Fruit fly (Drosophila melanogaster) whole organism, embryonic: ENCODE measurements around the gene CG10470.
A peak's percentile ranks its signal among the peaks of the same experiment; 100 is the strongest.

Experiments
- Abd-B ChIP-seq: fragments of 200-800 bp; sonication (Bioruptor generic); optimal IDR thresholded peaks from 2 replicates; lab custom pipeline; 2018; ENCODE audit warnings: missing biosample characterization, mild to moderate bottlenecking, missing genetic modification characterization, moderate library complexity
- Ada2b ChIP-seq: fragments of 200-800 bp; sonication (Bioruptor generic); IDR thresholded peaks from 2 replicates; pipeline ENCODE4 v1.3.6; 2022; ENCODE audit warnings: missing biosample characterization, missing genetic modification characterization
- Blimp-1 ChIP-seq: fragments of 200-800 bp; sonication (Bioruptor generic); optimal IDR thresholded peaks from 3 replicates; lab custom pipeline; 2018; ENCODE audit warnings: missing biosample characterization, missing genetic modification characterization, mild to moderate bottlenecking, moderate library complexity, missing genetic modification reagents
- CG10147 ChIP-seq: fragments of 200-800 bp; sonication (Bioruptor generic); optimal IDR thresholded peaks from 2 replicates; lab custom pipeline; 2019; ENCODE audit warnings: missing biosample characterization, mild to moderate bottlenecking, missing genetic modification characterization, moderate library complexity
- CG1024 ChIP-seq: fragments of 200-800 bp; sonication (Bioruptor generic); IDR thresholded peaks from 2 replicates; pipeline ENCODE4 v1.3.6; 2022; ENCODE audit warnings: missing biosample characterization, missing genetic modification characterization
- CG10267 ChIP-seq: fragments of 200-800 bp; sonication (Bioruptor generic); optimal IDR thresholded peaks from 2 replicates; lab custom pipeline; 2018; ENCODE audit warnings: missing biosample characterization, mild to moderate bottlenecking, missing genetic modification characterization, moderate library complexity
- CG10543 ChIP-seq: fragments of 200-800 bp; sonication (Bioruptor generic); optimal IDR thresholded peaks from 3 replicates; lab custom pipeline; 2017; ENCODE audit warnings: missing biosample characterization, mild to moderate bottlenecking, missing genetic modification characterization, moderate library complexity
- CG13296 ChIP-seq: fragments of 200-800 bp; sonication (Bioruptor generic); optimal IDR thresholded peaks from 3 replicates; lab custom pipeline; 2018; ENCODE audit warnings: missing biosample characterization, mild to moderate bottlenecking, missing genetic modification characterization
- CG14965 ChIP-seq: fragments of 200-800 bp; sonication (Bioruptor generic); optimal IDR thresholded peaks from 2 replicates; lab custom pipeline; 2016; ENCODE audit warnings: missing biosample characterization, missing genetic modification characterization, borderline replicate concordance
- CG18262 ChIP-seq: fragments of 200-800 bp; optimal IDR thresholded peaks from 3 replicates; lab custom pipeline; 2019; ENCODE audit warnings: missing biosample characterization, mild to moderate bottlenecking, missing genetic modification characterization, moderate library complexity
- CG18599 ChIP-seq: fragments of 200-800 bp; sonication (Bioruptor generic); optimal IDR thresholded peaks from 3 replicates; lab custom pipeline; 2017; ENCODE audit warnings: missing biosample characterization, missing genetic modification characterization, mild to moderate bottlenecking, moderate library complexity, missing genetic modification reagents
- CG2678 ChIP-seq: fragments of 200-800 bp; sonication (Bioruptor generic); optimal IDR thresholded peaks from 3 replicates; lab custom pipeline; 2019; ENCODE audit warnings: missing biosample characterization, mild to moderate bottlenecking, missing genetic modification characterization, moderate library complexity
- CG2712 ChIP-seq: fragments of 200-800 bp; optimal IDR thresholded peaks from 3 replicates; lab custom pipeline; 2019; ENCODE audit warnings: missing biosample characterization, mild to moderate bottlenecking, missing genetic modification characterization, moderate library complexity
- CG32767 ChIP-seq: fragments of 200-800 bp; sonication (Bioruptor generic); IDR thresholded peaks from 2 replicates; pipeline ENCODE4 v1.3.6; 2022; ENCODE audit warnings: missing biosample characterization, missing genetic modification characterization
- CG3847 ChIP-seq: fragments of 200-800 bp; sonication (Bioruptor generic); IDR thresholded peaks from 2 replicates; pipeline ENCODE4 v1.3.6; 2022; ENCODE audit warnings: missing biosample characterization, missing genetic modification characterization
- CG6654 ChIP-seq: fragments of 200-800 bp; sonication (Bioruptor generic); optimal IDR thresholded peaks from 2 replicates; lab custom pipeline; 2017; ENCODE audit warnings: missing biosample characterization, mild to moderate bottlenecking, missing genetic modification characterization
- CG7745 ChIP-seq: fragments of 200-800 bp; sonication (Bioruptor generic); optimal IDR thresholded peaks from 2 replicates; lab custom pipeline; 2018; ENCODE audit warnings: missing biosample characterization, mild to moderate bottlenecking, missing genetic modification characterization, moderate library complexity
- CG8281 ChIP-seq: fragments of 200-800 bp; sonication (Bioruptor generic); optimal IDR thresholded peaks from 2 replicates; lab custom pipeline; 2018; ENCODE audit warnings: missing biosample characterization, mild to moderate bottlenecking, missing genetic modification characterization, moderate library complexity
- CG8944 ChIP-seq: fragments of 200-800 bp; sonication (Bioruptor generic); optimal IDR thresholded peaks from 3 replicates; lab custom pipeline; 2016; ENCODE audit warnings: missing biosample characterization, missing genetic modification characterization
- ERR ChIP-seq: fragments of 200-800 bp; sonication (Bioruptor generic); optimal IDR thresholded peaks from 2 replicates; lab custom pipeline; 2016; ENCODE audit warnings: missing biosample characterization, missing genetic modification characterization
- HHEX ChIP-seq: fragments of 200-800 bp; sonication (Bioruptor generic); optimal IDR thresholded peaks from 3 replicates; lab custom pipeline; 2017; ENCODE audit warnings: missing biosample characterization, mild to moderate bottlenecking, missing genetic modification characterization, missing genetic modification reagents
- HmgD ChIP-seq: fragments of 200-800 bp; sonication (Bioruptor generic); optimal IDR thresholded peaks from 3 replicates; lab custom pipeline; 2016; ENCODE audit warnings: missing biosample characterization, missing genetic modification characterization
- Med ChIP-seq: fragments of 200-800 bp; sonication (Bioruptor generic); peaks from one replicate; lab custom pipeline; 2016; ENCODE audit warnings: missing biosample characterization, missing genetic modification characterization, mild to moderate bottlenecking, inconsistent platforms, moderate library complexity
- Meics ChIP-seq: fragments of 200-800 bp; sonication (Bioruptor generic); optimal IDR thresholded peaks from 2 replicates; lab custom pipeline; 2017; ENCODE audit warnings: missing biosample characterization, mild to moderate bottlenecking, missing genetic modification characterization
- Nf-YC ChIP-seq: fragments of 200-800 bp; optimal IDR thresholded peaks from 3 replicates; lab custom pipeline; 2019; ENCODE audit warnings: missing biosample characterization, mild to moderate bottlenecking, missing genetic modification characterization, moderate library complexity
- NfI ChIP-seq: fragments of 200-800 bp; sonication (Bioruptor generic); optimal IDR thresholded peaks from 3 replicates; lab custom pipeline; 2018; ENCODE audit warnings: missing biosample characterization, mild to moderate bottlenecking, missing genetic modification characterization, moderate library complexity
- Opbp ChIP-seq: fragments of 200-800 bp; sonication (Bioruptor generic); IDR thresholded peaks from 3 replicates; pipeline ENCODE4 v1.3.6; 2022; ENCODE audit warnings: missing biosample characterization, missing genetic modification characterization; ENCODE audit not compliant: partially characterized antibody
- PHDP ChIP-seq: fragments of 200-800 bp; sonication (Bioruptor generic); optimal IDR thresholded peaks from 3 replicates; lab custom pipeline; 2018; ENCODE audit warnings: missing biosample characterization, mild to moderate bottlenecking, missing genetic modification characterization, moderate library complexity
- Sox102F ChIP-seq: fragments of 200-800 bp; sonication (Bioruptor generic); optimal IDR thresholded peaks from 2 replicates; lab custom pipeline; 2018; ENCODE audit warnings: missing biosample characterization, mild to moderate bottlenecking, missing genetic modification characterization, moderate library complexity
- Xrp1 ChIP-seq: fragments of 200-800 bp; sonication (Bioruptor generic); IDR thresholded peaks from 2 replicates; pipeline ENCODE4 v1.3.6; 2022; ENCODE audit warnings: missing biosample characterization, missing genetic modification characterization
- ap ChIP-seq: fragments of 200-800 bp; sonication (Bioruptor generic); IDR thresholded peaks from 2 replicates; pipeline ENCODE4 v1.3.6; 2022; ENCODE audit warnings: missing biosample characterization, missing genetic modification characterization
- br ChIP-seq: fragments of >200 bp; optimal IDR thresholded peaks from 2 replicates; lab custom pipeline; 2017
- cwo ChIP-seq: fragments of 200-800 bp; sonication (Bioruptor generic); optimal IDR thresholded peaks from 3 replicates; lab custom pipeline; 2017; ENCODE audit warnings: missing biosample characterization, missing genetic modification characterization, mild to moderate bottlenecking, moderate library complexity, missing genetic modification reagents
- da ChIP-seq: fragments of 200-800 bp; sonication (Bioruptor generic); optimal IDR thresholded peaks from 2 replicates; lab custom pipeline; 2016; ENCODE audit warnings: missing biosample characterization, missing genetic modification characterization
- dpn ChIP-seq, 2 experiments: fragments of 200-800 bp; sonication (Bioruptor generic); optimal IDR thresholded peaks; 3 replicates each; lab custom pipeline; 2016; ENCODE audit warnings: missing biosample characterization in 2 of 2, missing genetic modification characterization in 2 of 2
- her ChIP-seq: fragments of 200-800 bp; sonication (Bioruptor generic); optimal IDR thresholded peaks from 2 replicates; lab custom pipeline; 2016; ENCODE audit warnings: missing biosample characterization, missing genetic modification characterization
- hth ChIP-seq: fragments of >200 bp; optimal IDR thresholded peaks from 2 replicates; lab custom pipeline; 2017; ENCODE audit warnings: inconsistent platforms
- inv ChIP-seq: fragments of 200-800 bp; sonication (Bioruptor generic); IDR thresholded peaks from 2 replicates; pipeline ENCODE4 v1.3.6; 2022; ENCODE audit warnings: missing biosample characterization, missing genetic modification characterization; ENCODE audit not compliant: partially characterized antibody
- lbe ChIP-seq: fragments of 200-800 bp; sonication (Bioruptor generic); optimal IDR thresholded peaks from 2 replicates; lab custom pipeline; 2016; ENCODE audit warnings: missing biosample characterization, mild to moderate bottlenecking, missing genetic modification characterization
- lola ChIP-seq, 3 experiments: fragments of >200 bp in 2 of 3; fragments of 200-800 bp in 1 of 3; sonication (Bioruptor generic) in 1 of 3; optimal IDR thresholded peaks; 2 replicates each; lab custom pipeline; 2017 to 2019; ENCODE audit warnings: missing biosample characterization in 3 of 3, missing genetic modification characterization in 3 of 3, mild to moderate bottlenecking in 1 of 3, moderate library complexity in 1 of 3
- peb ChIP-seq: fragments of 200-800 bp; sonication (Bioruptor generic); IDR thresholded peaks from 2 replicates; pipeline ENCODE4 v1.3.6; 2022; ENCODE audit warnings: missing biosample characterization, missing genetic modification characterization
- ranshi ChIP-seq: fragments of 200-800 bp; sonication (Bioruptor generic); IDR thresholded peaks from 2 replicates; pipeline ENCODE4 v1.3.6; 2022; ENCODE audit warnings: missing biosample characterization, missing genetic modification characterization
- ro ChIP-seq: fragments of 200-800 bp; sonication (Bioruptor generic); IDR thresholded peaks from 2 replicates; pipeline ENCODE4 v1.3.6; 2022; ENCODE audit warnings: missing biosample characterization, missing genetic modification characterization
- schlank ChIP-seq: fragments of 200-800 bp; sonication (Bioruptor generic); optimal IDR thresholded peaks from 2 replicates; lab custom pipeline; 2018; ENCODE audit warnings: missing biosample characterization, mild to moderate bottlenecking, missing genetic modification characterization
- sens ChIP-seq: fragments of 200-800 bp; sonication (Bioruptor generic); peaks from one replicate; lab custom pipeline; 2016; ENCODE audit warnings: missing biosample characterization, missing genetic modification characterization
- shn ChIP-seq: fragments of 200-800 bp; sonication (Bioruptor generic); optimal IDR thresholded peaks from 3 replicates; lab custom pipeline; 2016; ENCODE audit warnings: missing biosample characterization, missing genetic modification characterization
- slou ChIP-seq: fragments of 200-800 bp; sonication (Bioruptor generic); optimal IDR thresholded peaks from 3 replicates; lab custom pipeline; 2016; ENCODE audit warnings: missing biosample characterization, missing genetic modification characterization
- tio ChIP-seq: fragments of 200-800 bp; sonication (Bioruptor generic); optimal IDR thresholded peaks from 2 replicates; lab custom pipeline; 2017; ENCODE audit warnings: missing biosample characterization, missing genetic modification characterization, inconsistent platforms
- tna ChIP-seq: fragments of 200-800 bp; sonication (Bioruptor generic); IDR thresholded peaks from 2 replicates; pipeline ENCODE4 v1.3.6; 2022; ENCODE audit warnings: missing biosample characterization, missing genetic modification characterization; ENCODE audit not compliant: partially characterized antibody
- ttk ChIP-seq: fragments of 200-800 bp; sonication (Bioruptor generic); IDR thresholded peaks from 2 replicates; pipeline ENCODE4 v2.1.2; 2022; ENCODE audit warnings: missing biosample characterization, missing genetic modification characterization

CG10470 gene

dm6 chr2L:19036105-19036714 is 12.7 kb upstream of the CG10470 start (continued):
- TF ChIP-seq lola (GFP tag; optimal IDR thresholded peaks at IDR 0.05; lab: Kevin White, UChicago): no peak
- TF ChIP-seq Ada2b (GFP tag; lab: Robert Waterston, UW): no peak
- peak in 1 of 2 experiments; percentile 8 for TF ChIP-seq dpn (GFP tag; optimal IDR thresholded peaks at IDR 0.05; lab: Kevin White, UChicago)
- TF ChIP-seq CG18599 (GFP tag; lab: Kevin White, UChicago): no peak
- TF ChIP-seq tio (GFP tag; lab: Kevin White, UChicago): no peak
- no peak for TF ChIP-seq CG7745 (tag; lab: Kevin White, UChicago)
- TF ChIP-seq slou (GFP tag; lab: Kevin White, UChicago): no peak
- TF ChIP-seq da (GFP tag; lab: Kevin White, UChicago): no peak
- peak; percentile 41 for TF ChIP-seq Meics (GFP tag; lab: Kevin White, UChicago)
- TF ChIP-seq hth (lab: Kevin White, UChicago): no peak
- no peak for TF ChIP-seq Abd-B
- TF ChIP-seq br (lab: Kevin White, UChicago): no peak
- TF ChIP-seq NfI (GFP tag; lab: Kevin White, UChicago): peak; percentile 3
- TF ChIP-seq CG6654 (GFP tag; lab: Kevin White, UChicago): no peak
- no peak for TF ChIP-seq CG8944
- no peak for TF ChIP-seq ap
- TF ChIP-seq CG32767 (GFP tag; lab: Robert Waterston, UW): no peak
- TF ChIP-seq cwo (GFP tag; lab: Kevin White, UChicago): peak; percentile 14
- no peak for TF ChIP-seq ERR (GFP tag; lab: Kevin White, UChicago)
- TF ChIP-seq CG10267: no peak
- no peak for TF ChIP-seq inv (GFP tag; lab: Robert Waterston, UW)
- TF ChIP-seq CG2712: peak; percentile 14
- TF ChIP-seq Blimp-1 (GFP tag; lab: Kevin White, UChicago): no peak
- no peak for TF ChIP-seq her (GFP tag; lab: Kevin White, UChicago)
- no peak for TF ChIP-seq shn
- peak; percentile 48 for TF ChIP-seq Med
- no peak for TF ChIP-seq schlank
- TF ChIP-seq ttk (GFP tag; lab: Robert Waterston, UW): no peak
- no peak for TF ChIP-seq lbe (GFP tag; lab: Kevin White, UChicago)
- TF ChIP-seq tna (GFP tag; lab: Robert Waterston, UW): 0 out of 2 replicates have a peak, but pooled peaks have one; percentile 15
- no peak for TF ChIP-seq CG13296 (GFP tag; lab: Kevin White, UChicago)
- no peak for TF ChIP-seq Xrp1
- no peak for TF ChIP-seq HHEX (GFP tag; lab: Kevin White, UChicago)
- TF ChIP-seq CG14965 (GFP tag; lab: Kevin White, UChicago): no peak
- no peak for TF ChIP-seq Opbp
- TF ChIP-seq CG18262 (tag; lab: Kevin White, UChicago): peak; percentile 18
- TF ChIP-seq CG2678 (tag; lab: Kevin White, UChicago): peak; percentile 58
- no peak for TF ChIP-seq CG8281
- no peak for TF ChIP-seq Nf-YC (tag; lab: Kevin White, UChicago)
- no peak for TF ChIP-seq PHDP (tag; lab: Kevin White, UChicago)
- TF ChIP-seq CG10543 (GFP tag; lab: Kevin White, UChicago): peak; percentile 79
- no peak for TF ChIP-seq ro
- TF ChIP-seq HmgD: no peak
- peak; percentile 81 for TF ChIP-seq sens (GFP tag; lab: Kevin White, UChicago)
- no peak for TF ChIP-seq CG1024
- TF ChIP-seq CG3847 (GFP tag; lab: Robert Waterston, UW): no peak
- no peak for TF ChIP-seq ranshi (GFP tag; lab: Robert Waterston, UW)
- peak; percentile 34 for TF ChIP-seq Sox102F
- TF ChIP-seq CG10147 (GFP tag; lab: Kevin White, UChicago): no peak
- TF ChIP-seq peb (GFP tag; lab: Robert Waterston, UW): no peak
